Fruit fly (Drosophila melanogaster): Measurements from ENCODE around the gene CG3436.

Gene CG3436

dm6 chr2L:125364-126252, 30.2 kb upstream of the CG3436 start:
- peak; percentile 46 for TF ChIP-seq CG17801 (GFP tag; optimal IDR thresholded peaks at IDR 0.05; ENCODE audit: partially characterized antibody)

- TF ChIP-seq CG17801 (GFP tag; optimal IDR thresholded peaks at IDR 0.05; ENCODE audit: partially characterized antibody): no peak
Measured at dm6 chr2L:128296-128715, 27.5 kb upstream of the CG3436 start.

DNA sequence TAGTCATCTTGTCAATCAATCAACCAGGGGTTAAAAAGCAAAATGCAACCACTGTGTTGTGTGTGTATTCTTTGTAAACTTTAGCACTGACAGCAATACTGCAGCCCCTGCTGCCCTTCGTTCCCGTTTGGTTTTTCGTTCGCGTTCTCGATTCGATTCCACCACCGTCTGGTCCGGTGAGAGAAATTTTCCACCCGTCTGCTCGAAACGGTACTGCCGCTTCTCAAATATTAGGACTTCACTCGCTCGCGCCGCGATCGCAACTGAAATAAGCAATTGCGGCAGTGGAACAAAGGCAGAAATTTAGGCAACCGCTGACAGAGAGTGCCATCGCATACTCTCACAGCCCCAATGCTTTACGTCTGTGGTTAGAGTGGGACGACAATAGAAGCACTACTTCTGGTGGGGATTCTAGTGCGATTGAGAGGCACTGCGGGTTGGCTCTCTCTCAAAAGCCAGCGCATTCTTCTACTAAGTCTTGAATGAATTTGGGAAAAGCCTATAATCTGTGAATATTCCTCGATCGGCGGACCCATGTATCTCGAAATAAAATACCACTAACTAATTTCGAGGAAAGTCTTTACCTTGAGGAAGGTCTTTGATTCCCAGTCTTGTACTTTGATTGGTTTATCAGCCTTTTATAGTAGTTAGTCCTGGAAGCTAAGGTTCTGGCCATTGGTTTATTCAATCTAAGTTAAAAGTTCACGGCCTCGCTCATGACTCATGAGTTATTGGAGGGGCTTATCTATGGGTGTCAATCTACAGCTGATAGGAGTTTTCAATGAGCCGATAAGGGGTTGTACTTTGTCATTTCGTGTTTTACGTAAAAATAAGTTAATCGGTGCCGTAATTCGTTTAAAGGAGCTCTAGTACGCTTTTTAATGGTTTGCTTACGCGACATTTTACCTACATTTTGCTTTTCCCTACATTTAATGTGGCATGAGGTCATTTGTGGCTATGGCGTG, 26.6 kb upstream of the CG3436 start:
- peak; percentile 91 for TF ChIP-seq CG17801 (GFP tag; optimal IDR thresholded peaks at IDR 0.05; ENCODE audit: partially characterized antibody)

DNA sequence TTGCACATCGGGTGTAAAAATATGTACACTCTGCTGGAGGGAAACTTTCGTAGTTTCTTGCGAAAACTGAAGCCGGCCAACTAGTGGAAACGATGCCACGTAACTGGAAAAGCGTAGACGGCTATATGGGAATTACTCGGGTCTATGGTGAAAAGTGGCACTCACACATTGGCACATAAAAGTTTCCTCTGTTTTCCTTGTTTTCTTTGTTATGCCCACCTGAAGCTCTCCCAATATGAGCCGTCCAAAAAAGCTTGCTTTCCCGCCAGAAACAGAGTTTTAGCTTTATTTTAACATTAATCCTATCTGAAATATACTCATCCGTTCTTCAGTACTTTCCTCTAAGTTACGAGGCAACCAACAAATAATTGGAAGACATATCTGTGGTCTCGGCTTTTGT, 25.1 kb upstream of the CG3436 start, which contains the start of gene CG3164:
TSS of gene CG3164 (minus strand) at position 101 of the 400 bp plus-strand sequence.
- no peak for TF ChIP-seq CG17801 (GFP tag; optimal IDR thresholded peaks at IDR 0.05; ENCODE audit: partially characterized antibody)

- peak; percentile 49 for TF ChIP-seq CG17801 (GFP tag; optimal IDR thresholded peaks at IDR 0.05; ENCODE audit: partially characterized antibody)
Measured at dm6 chr2L:131466-132270, 24.2 kb upstream of the CG3436 start, which contains the start of gene Gs1. Gene Gs1 (plus strand): TSS chr2L:132077.

- TF ChIP-seq CG17801 (GFP tag; optimal IDR thresholded peaks at IDR 0.05; ENCODE audit: partially characterized antibody): no peak
Measured at dm6 chr2L:134563-135382, 21.1 kb upstream of the CG3436 start.

- TF ChIP-seq CG17801 (GFP tag; optimal IDR thresholded peaks at IDR 0.05; ENCODE audit: partially characterized antibody): no peak
Measured at dm6 chr2L:135383-136130, 20.3 kb upstream of the CG3436 start.

- no peak for TF ChIP-seq CG17801 (GFP tag; optimal IDR thresholded peaks at IDR 0.05; ENCODE audit: partially characterized antibody)
Measured at dm6 chr2L:136131-136426, 19.8 kb upstream of the CG3436 start.

dm6 chr2L:136747-137709, 18.8 kb upstream of the CG3436 start:
- TF ChIP-seq CG17801 (GFP tag; optimal IDR thresholded peaks at IDR 0.05; ENCODE audit: partially characterized antibody): no peak

dm6 chr2L:138063-138462, 17.8 kb upstream of the CG3436 start:
- TF ChIP-seq CG17801 (GFP tag; optimal IDR thresholded peaks at IDR 0.05; ENCODE audit: partially characterized antibody): no peak

- no peak for TF ChIP-seq CG17801 (GFP tag; optimal IDR thresholded peaks at IDR 0.05; ENCODE audit: partially characterized antibody)
Measured at dm6 chr2L:139610-140009, 16.2 kb upstream of the CG3436 start.

dm6 chr2L:140849-141248, 15.0 kb upstream of the CG3436 start, which contains the start of the genes CG31975 and ovm:
Gene CG31975 (minus strand): TSS chr2L:140992.
Gene ovm (minus strand): TSS chr2L:140992.
- TF ChIP-seq CG17801 (GFP tag; optimal IDR thresholded peaks at IDR 0.05; ENCODE audit: partially characterized antibody): no peak
